Worm (Caenorhabditis elegans): ENCODE data around the gene mfsd-6.

mfsd-6 gene

DNA sequence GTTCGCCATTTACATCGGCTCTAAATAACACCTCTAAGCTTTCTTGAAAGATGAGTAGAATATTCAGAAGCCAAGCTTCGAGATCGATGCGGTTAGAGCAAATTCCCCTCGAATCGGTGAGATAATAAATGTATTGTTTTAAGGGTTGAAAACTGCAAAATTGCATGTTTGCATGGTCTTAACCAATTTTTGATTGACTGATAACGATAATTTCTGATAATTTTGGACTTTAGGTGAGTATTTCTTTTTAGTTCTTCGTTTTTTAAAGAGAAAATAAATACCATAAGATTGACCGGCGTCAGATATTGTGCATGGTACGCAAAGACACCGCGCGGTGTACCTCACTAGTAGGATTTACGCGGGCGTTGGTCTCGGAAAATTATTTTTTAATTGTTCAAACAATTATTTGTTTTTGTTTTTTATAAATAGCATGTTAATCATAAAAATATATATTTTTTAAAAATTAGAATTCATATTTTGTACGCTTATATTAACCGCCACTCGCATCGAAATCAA is 5.0 kb upstream of the mfsd-6 start, which contains the start of gene cup-5:
Gene cup-5, plus strand, starts transcription at position 51 of the 516 bp plus-strand sequence.
- TF ChIP-seq zfh-2 (GFP tag; conservative IDR thresholded peaks at IDR 0.05) (no peak), lsy-27 (tag; optimal IDR thresholded peaks at IDR 0.05; ENCODE audit: borderline replicate concordance, insufficient read depth) (no peak), unc-62 (GFP tag; optimal IDR thresholded peaks at IDR 0.05) (no peak), lin-35 (GFP tag; optimal IDR thresholded peaks at IDR 0.05) (no peak), F49E8.2 (tag; optimal IDR thresholded peaks at IDR 0.05; ENCODE audit: insufficient read depth) (no peak), lag-1 (GFP tag; IDR thresholded peaks at IDR 0.05) (no peak), Y56A3A.18 (GFP tag; IDR thresholded peaks at IDR 0.05) (no peak), him-1 (tag; optimal IDR thresholded peaks at IDR 0.05) (no peak), somi-1 (GFP tag; optimal IDR thresholded peaks at IDR 0.05) (no peak), attf-3 (GFP tag; conservative IDR thresholded peaks at IDR 0.05) (0 out of 2 replicates have a peak, but pooled peaks have one; percentile 27), ceh-100 (GFP tag; IDR thresholded peaks at IDR 0.05) (no peak), F52B5.7 (tag; optimal IDR thresholded peaks at IDR 0.05) (no peak), hmg-20 (GFP tag; IDR thresholded peaks at IDR 0.05) (no peak), dpff-1 (tag; optimal IDR thresholded peaks at IDR 0.05) (no peak), die-1 (tag; optimal IDR thresholded peaks at IDR 0.05) (no peak), fkh-3 (tag; optimal IDR thresholded peaks at IDR 0.05) (no peak), tbp1 (GFP tag; optimal IDR thresholded peaks at IDR 0.05) (no peak), K12H6.12 (tag; optimal IDR thresholded peaks at IDR 0.05) (no peak), Y53F4B.3 (GFP tag; IDR thresholded peaks at IDR 0.05) (no peak), F33H1.4 (GFP tag; IDR thresholded peaks at IDR 0.05) (peak; percentile 45; the same call in 1 of the 2 replicates), C17E4.6 (GFP tag; IDR thresholded peaks at IDR 0.05) (no peak), mes-4 (tag; optimal IDR thresholded peaks at IDR 0.05) (no peak), pha-4 (tag; optimal IDR thresholded peaks at IDR 0.05) (no peak), madf-8 (GFP tag; conservative IDR thresholded peaks at IDR 0.05) (peak; percentile 48), egl-44 (GFP tag; IDR thresholded peaks at IDR 0.05) (no peak), snpc-4 (GFP tag; optimal IDR thresholded peaks at IDR 0.05) (peak; percentile 9), snpc-4 (tag; optimal IDR thresholded peaks at IDR 0.05) (no peak), rpc-1 (optimal IDR thresholded peaks at IDR 0.05) (no peak), rpc-1 (tag; optimal IDR thresholded peaks at IDR 0.05) (no peak), aptf-2 (GFP tag; conservative IDR thresholded peaks at IDR 0.05) (no peak), unc-130 (GFP tag; optimal IDR thresholded peaks at IDR 0.05) (no peak), F23B12.7 (tag; optimal IDR thresholded peaks at IDR 0.05; ENCODE audit: insufficient read depth) (peak; percentile 37), sea-2 (GFP tag; IDR thresholded peaks at IDR 0.05) (no peak), F57C9.4 (tag; optimal IDR thresholded peaks at IDR 0.05) (no peak), F22D6.2 (tag; optimal IDR thresholded peaks at IDR 0.05) (no peak), snpc-1.3 (tag; optimal IDR thresholded peaks at IDR 0.05; ENCODE audit: insufficient read depth) (peak; percentile 29), nhr-80 (tag; optimal IDR thresholded peaks at IDR 0.05) (peak; percentile 47), sptf-2 (GFP tag; optimal IDR thresholded peaks at IDR 0.05) (no peak), ets-4 (GFP tag; optimal IDR thresholded peaks at IDR 0.05) (no peak), Y95B8A.8 (GFP tag; IDR thresholded peaks at IDR 0.05) (no peak), hrde-1 (tag; optimal IDR thresholded peaks at IDR 0.05; ENCODE audit: borderline replicate concordance) (no peak), nhr-27 (tag; optimal IDR thresholded peaks at IDR 0.05) (no peak), lsl-1 (GFP tag; optimal IDR thresholded peaks at IDR 0.05) (peak; percentile 81), nhr-120 (GFP tag; IDR thresholded peaks at IDR 0.05) (no peak), dpl-1 (GFP tag; optimal IDR thresholded peaks at IDR 0.05) (peak; percentile 37), T26A5.8 (tag; optimal IDR thresholded peaks at IDR 0.05) (no peak), ccch-3 (GFP tag; optimal IDR thresholded peaks at IDR 0.05) (no peak), mcd-1 (GFP tag; IDR thresholded peaks at IDR 0.05) (no peak), F37B4.10 (GFP tag; IDR thresholded peaks at IDR 0.05) (no peak)

All from whole organism, young adult.